Fruit fly (Drosophila melanogaster): ENCODE data around the gene mip130.
A peak's percentile ranks its signal among the peaks of the same experiment; 100 is the strongest.

mip130 gene

dm6 chrX:1922765-1923501, 14.9 kb downstream of the mip130 start, which contains the start of the genes eIF2Bepsilon and Ocrl (continued):
- no peak for TF ChIP-seq CG10147 (GFP tag; optimal IDR thresholded peaks at IDR 0.05)
- TF ChIP-seq scrt (GFP tag; optimal IDR thresholded peaks at IDR 0.05), result no peak
- peak; percentile 41; the same call in 1 of the 2 replicates for TF ChIP-seq bbx (GFP tag; IDR thresholded peaks at IDR 0.05; ENCODE audit: partially characterized antibody)
- no peak for TF ChIP-seq CG18262 (tag; optimal IDR thresholded peaks at IDR 0.05)
- peak; percentile 77 for TF ChIP-seq CG12659 (GFP tag; optimal IDR thresholded peaks at IDR 0.05)
- no peak for TF ChIP-seq zen2 (GFP tag; IDR thresholded peaks at IDR 0.05; ENCODE audit: partially characterized antibody)
- peak; percentile 25 for TF ChIP-seq CG17829 (tag; optimal IDR thresholded peaks at IDR 0.05)
- 0 out of 4 replicates have a peak, but pooled peaks have one; percentile 58 for TF ChIP-seq chinmo (GFP tag; IDR thresholded peaks at IDR 0.05; ENCODE audit: partially characterized antibody)
- peak; percentile 42 for TF ChIP-seq gro (GFP tag; optimal IDR thresholded peaks at IDR 0.05)
- peak; percentile 34 for TF ChIP-seq CHES-1-like (GFP tag; optimal IDR thresholded peaks at IDR 0.05)
- TF ChIP-seq CG31224 (GFP tag; IDR thresholded peaks at IDR 0.05), result no peak

dm6 chrX:1927473-1928306, 19.7 kb downstream of the mip130 start, which contains the start of gene CG11596:
TSS of gene CG11596 (plus strand) at chrX:1927683.
- no peak for TF ChIP-seq Hr78 (GFP tag; optimal IDR thresholded peaks at IDR 0.05)
- TF ChIP-seq maf-S (GFP tag; optimal IDR thresholded peaks at IDR 0.05), result no peak
- peak; percentile 35; the same call in 1 of the 2 replicates for TF ChIP-seq unc-4 (GFP tag; IDR thresholded peaks at IDR 0.05; ENCODE audit: partially characterized antibody)
- no peak for TF ChIP-seq CG14441 (GFP tag; IDR thresholded peaks at IDR 0.05)
- peak; percentile 93 for TF ChIP-seq Sry-β (GFP tag; optimal IDR thresholded peaks at IDR 0.05)
- TF ChIP-seq lov (optimal IDR thresholded peaks at IDR 0.05), result no peak
- TF ChIP-seq lov (GFP tag; IDR thresholded peaks at IDR 0.05), result no peak
- 0 out of 2 replicates have a peak, but pooled peaks have one; percentile 24 for TF ChIP-seq chm (GFP tag; IDR thresholded peaks at IDR 0.05)
- no peak for TF ChIP-seq NK7.1 (GFP tag; optimal IDR thresholded peaks at IDR 0.05)
- peak; percentile 71 for TF ChIP-seq CG9797 (GFP tag; optimal IDR thresholded peaks at IDR 0.05)
- TF ChIP-seq CG11504 (tag; optimal IDR thresholded peaks at IDR 0.05), result no peak
- peak; percentile 50 for TF ChIP-seq MESR4 (GFP tag; optimal IDR thresholded peaks at IDR 0.05)
- TF ChIP-seq ken (GFP tag; IDR thresholded peaks at IDR 0.05), result no peak
- TF ChIP-seq Hmr (GFP tag; optimal IDR thresholded peaks at IDR 0.05), result peak; percentile 17
- TF ChIP-seq exex (tag; optimal IDR thresholded peaks at IDR 0.05), result peak; percentile 58
- peak; percentile 23 for TF ChIP-seq CG12659 (GFP tag; optimal IDR thresholded peaks at IDR 0.05)
- TF ChIP-seq Ets97D (GFP tag; optimal IDR thresholded peaks at IDR 0.05), result peak; percentile 7
- TF ChIP-seq YL-1 (GFP tag; optimal IDR thresholded peaks at IDR 0.05), result peak; percentile 67
- peak; percentile 8 for TF ChIP-seq phol (tag; optimal IDR thresholded peaks at IDR 0.05)
- peak; percentile 63 for TF ChIP-seq CG2116 (GFP tag; optimal IDR thresholded peaks at IDR 0.05)
- TF ChIP-seq CTCF (GFP tag; optimal IDR thresholded peaks at IDR 0.05), result peak; percentile 9
- peak; percentile 18 for TF ChIP-seq CG7786 (GFP tag; optimal IDR thresholded peaks at IDR 0.05)
- TF ChIP-seq Dp (GFP tag; optimal IDR thresholded peaks at IDR 0.05), result peak; percentile 93
- peak; percentile 3 for TF ChIP-seq CG3065 (GFP tag; optimal IDR thresholded peaks at IDR 0.05)
- peak; percentile 20; the same call in 1 of the 2 replicates for TF ChIP-seq CG10366 (GFP tag; IDR thresholded peaks at IDR 0.05)
- peak; percentile 12 for TF ChIP-seq grau (tag; optimal IDR thresholded peaks at IDR 0.05)
- no peak for TF ChIP-seq hkb (optimal IDR thresholded peaks at IDR 0.05)
- TF ChIP-seq hkb (GFP tag; IDR thresholded peaks at IDR 0.05), result 0 out of 2 replicates have a peak, but pooled peaks have one; percentile 26
- TF ChIP-seq sens (GFP tag), result peak; percentile 56
- TF ChIP-seq Xrp1 (GFP tag; IDR thresholded peaks at IDR 0.05), result peak; percentile 13; the same call in 1 of the 2 replicates
- 0 out of 3 replicates have a peak, but pooled peaks have one; percentile 25 for TF ChIP-seq tgo (GFP tag; IDR thresholded peaks at IDR 0.05)
- TF ChIP-seq Neu2 (GFP tag; optimal IDR thresholded peaks at IDR 0.05; ENCODE audit: borderline replicate concordance), result no peak
- peak; percentile 6; the same call in 1 of the 3 replicates for TF ChIP-seq ci (GFP tag; IDR thresholded peaks at IDR 0.05)
- TF ChIP-seq hb (GFP tag; IDR thresholded peaks at IDR 0.05; ENCODE audit: partially characterized antibody), result no peak
- TF ChIP-seq Fer3 (tag; optimal IDR thresholded peaks at IDR 0.05), result peak; percentile 9
- TF ChIP-seq shn (GFP tag; optimal IDR thresholded peaks at IDR 0.05), result peak; percentile 33
